Worm (Caenorhabditis elegans) whole organism, L2 larva: Measurements from ENCODE around the gene pals-31.

Experiments used
- ama-1 ChIP-seq: fragments of 150-350 bp; optimal IDR thresholded peaks from 2 replicates; lab custom pipeline; 2018; ENCODE audit warnings: inconsistent platforms
- lsy-2 ChIP-seq, 2 experiments: fragments of 150-350 bp in 1 of 2; sonication (generic microtip) in 1 of 2; optimal IDR thresholded peaks; 2 replicates each; lab custom pipeline; 2014 to 2017; ENCODE audit warnings: missing biosample characterization in 2 of 2, missing genetic modification characterization in 2 of 2
- nhr-11 ChIP-seq: fragments of 150-350 bp; optimal IDR thresholded peaks from 2 replicates; lab custom pipeline; 2014; ENCODE audit warnings: missing biosample characterization, missing genetic modification characterization
- nhr-25 ChIP-seq: fragments of 150-350 bp; sonication (generic microtip); optimal IDR thresholded peaks from 3 replicates; lab custom pipeline; 2014; ENCODE audit warnings: missing biosample characterization, missing genetic modification characterization

- TF ChIP-seq nhr-11 (no peak), lsy-2 (tag; optimal IDR thresholded peaks at IDR 0.05; lab: Kevin White, UChicago) (no peak), ama-1 (lab: Kevin White, UChicago) (no peak), nhr-25 (tag; lab: Kevin White, UChicago) (no peak)
These were observed 36.1 kb upstream of the pals-31 start, which contains the start of gene nhr-251 for ce11 chrV:600231-600630.
